Worm (Caenorhabditis elegans) whole organism, early embryonic: ENCODE data around the gene F58F6.5.

Experiments used
- B0310.2 ChIP-seq: sonication (generic microtip); optimal IDR thresholded peaks from 2 replicates; lab custom pipeline; 2016; ENCODE audit warnings: mild to moderate bottlenecking, missing genetic modification characterization, missing compliant biosample characterization
- F13C5.2 ChIP-seq: sonication (generic microtip); optimal IDR thresholded peaks from 2 replicates; lab custom pipeline; 2017; ENCODE audit warnings: mild to moderate bottlenecking, missing genetic modification characterization, inconsistent platforms, missing compliant biosample characterization
- ama-1 ChIP-seq: fragments of 150-350 bp; optimal IDR thresholded peaks from 2 replicates; lab custom pipeline; 2014
- ceh-13 ChIP-seq: fragments of 200-800 bp; sonication (Bioruptor generic); optimal IDR thresholded peaks from 2 replicates; lab custom pipeline; 2018; ENCODE audit warnings: mild to moderate bottlenecking, missing genetic modification characterization, missing compliant biosample characterization
- ets-7 ChIP-seq: sonication (generic microtip); optimal IDR thresholded peaks from 2 replicates; lab custom pipeline; 2016; ENCODE audit warnings: missing genotype, missing genetic modification characterization, missing compliant biosample characterization
- flt-1 ChIP-seq: fragments of 200-800 bp; sonication (Bioruptor generic); IDR thresholded peaks from 2 replicates; pipeline ENCODE4 v1.3.6; 2022; ENCODE audit warnings: missing genetic modification characterization, missing compliant biosample characterization
- hmg-4 ChIP-seq: fragments of 200-800 bp; sonication (Bioruptor generic); optimal IDR thresholded peaks from 2 replicates; lab custom pipeline; 2018; ENCODE audit warnings: mild to moderate bottlenecking, missing genetic modification characterization, missing compliant biosample characterization
- hnd-1 ChIP-seq: sonication (generic microtip); optimal IDR thresholded peaks from 2 replicates; lab custom pipeline; 2016; ENCODE audit warnings: missing genetic modification characterization, missing compliant biosample characterization
- pes-1 ChIP-seq: fragments of 200-800 bp; sonication (Bioruptor generic); IDR thresholded peaks from 2 replicates; pipeline ENCODE4 v1.3.6; 2022; ENCODE audit warnings: missing genetic modification reagents, missing genetic modification characterization, missing compliant biosample characterization
- scrt-1 ChIP-seq: fragments of 200-800 bp; sonication (Bioruptor generic); IDR thresholded peaks from 2 replicates; pipeline ENCODE4 v1.3.6; 2022; ENCODE audit warnings: missing genetic modification characterization, missing compliant biosample characterization
- sea-1 ChIP-seq: fragments of 200-800 bp; sonication (Bioruptor generic); conservative IDR thresholded peaks from 2 replicates; pipeline ENCODE4 v1.3.6; 2022; ENCODE audit warnings: missing genetic modification characterization, missing compliant biosample characterization
- tbx-11 ChIP-seq: fragments of 200-800 bp; sonication (Bioruptor generic); IDR thresholded peaks from 2 replicates; pipeline ENCODE4 v1.3.6; 2022; ENCODE audit warnings: missing genetic modification characterization, missing compliant biosample characterization
- tbx-37 ChIP-seq: fragments of 200-800 bp; sonication (Bioruptor generic); conservative IDR thresholded peaks from 2 replicates; pipeline ENCODE4 v1.3.6; 2022; ENCODE audit warnings: missing genetic modification reagents, missing genetic modification characterization, missing compliant biosample characterization
- tra-4 ChIP-seq: sonication (generic microtip); optimal IDR thresholded peaks from 2 replicates; lab custom pipeline; 2017; ENCODE audit warnings: missing genetic modification characterization, missing compliant biosample characterization

DNA sequence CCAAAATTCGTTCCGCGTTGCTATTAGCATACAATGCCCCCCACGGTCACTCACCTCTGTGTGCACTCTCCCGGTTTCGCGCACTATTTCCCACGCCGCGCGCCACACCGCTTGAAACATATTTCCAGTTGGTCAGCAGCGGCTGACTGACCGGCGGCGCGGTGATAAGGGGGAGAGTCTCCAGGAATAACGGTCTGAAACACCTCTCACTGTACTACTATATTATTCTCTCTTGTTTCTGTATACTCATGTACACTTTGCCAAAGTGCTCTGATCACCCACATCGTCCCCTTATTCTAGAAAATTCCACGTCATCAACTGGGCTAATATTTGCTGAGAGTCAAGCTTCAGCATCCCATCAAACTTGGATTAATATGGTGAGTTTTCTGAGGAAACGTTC, 42.4 kb downstream of the F58F6.5 start, which contains the start of gene nhr-41:
- TF ChIP-seq B0310.2, result no peak
- TF ChIP-seq ama-1 (lab: Kevin White, UChicago), result no peak
- no peak for TF ChIP-seq scrt-1
- TF ChIP-seq hmg-4 (GFP tag; lab: Kevin White, UChicago), result no peak
- no peak for TF ChIP-seq tra-4 (tag; lab: Kevin White, UChicago)
- TF ChIP-seq ets-7 (tag; lab: Kevin White, UChicago), result no peak
- TF ChIP-seq tbx-37 (GFP tag; lab: Robert Waterston, UW), result no peak
- TF ChIP-seq F13C5.2 (tag; lab: Kevin White, UChicago), result no peak
- TF ChIP-seq flt-1 (GFP tag; lab: Robert Waterston, UW), result no peak
- TF ChIP-seq sea-1 (GFP tag; lab: Robert Waterston, UW), result no peak
- no peak for TF ChIP-seq ceh-13 (GFP tag; lab: Kevin White, UChicago)
- no peak for TF ChIP-seq pes-1
- no peak for TF ChIP-seq hnd-1 (tag; lab: Kevin White, UChicago)
- TF ChIP-seq tbx-11 (GFP tag; lab: Robert Waterston, UW), result no peak
